Fruit fly (Drosophila melanogaster) Kc167 (cell line): Measurements from ENCODE around the gene Cht7.

Source experiments
- h ChIP-seq: fragments of >200 bp; optimal IDR thresholded peaks from 3 replicates; lab custom pipeline; 2018; ENCODE audit warnings: missing external identifiers
- insv ChIP-seq: fragments of >200 bp; optimal IDR thresholded peaks from 3 replicates; lab custom pipeline; 2018; ENCODE audit warnings: missing external identifiers

DNA sequence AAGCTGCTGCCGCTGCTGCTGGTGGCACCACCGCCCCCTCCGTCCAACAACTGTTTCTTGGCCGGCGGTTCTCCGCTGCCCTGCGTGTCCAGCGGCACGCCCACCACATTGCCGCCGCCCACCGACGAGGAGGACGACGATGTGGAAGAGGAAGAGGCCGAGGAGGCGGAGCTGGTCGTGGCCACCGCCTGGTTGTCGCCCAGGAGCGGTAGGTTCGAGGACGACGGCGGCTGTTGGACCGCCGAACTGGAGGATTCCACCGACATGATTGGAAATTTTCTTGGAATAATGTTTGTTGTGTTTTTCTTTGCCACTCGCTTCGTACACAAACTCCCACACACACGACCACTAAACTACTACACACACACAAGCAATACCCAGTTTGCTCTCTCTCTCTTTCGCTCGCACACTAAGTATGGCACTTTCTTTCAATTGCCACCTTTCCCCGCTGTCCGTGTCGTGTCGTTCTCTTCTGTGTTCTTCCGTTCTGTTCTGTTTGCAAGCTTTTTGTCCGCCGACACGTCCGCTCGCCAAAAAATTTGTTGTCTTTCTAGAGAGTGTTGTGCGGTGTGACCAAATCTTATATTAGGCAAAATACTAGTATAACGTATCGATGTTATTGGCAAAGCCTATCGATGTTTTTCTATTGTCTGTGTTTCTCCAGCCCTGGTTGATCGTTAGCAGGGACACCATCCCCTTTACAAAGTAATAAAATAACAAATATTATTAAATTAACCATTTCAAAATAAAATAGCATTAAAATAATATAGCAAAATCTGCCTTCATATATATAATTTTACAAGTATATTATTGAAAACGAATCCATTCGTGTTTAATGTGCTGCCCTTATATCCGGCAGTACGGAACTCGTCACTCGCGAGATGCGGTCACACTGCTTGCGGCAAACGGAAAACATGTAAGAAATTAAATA is 36.2 kb downstream of the Cht7 start, which contains the start of the genes CG32486 and PAN3:
- TF ChIP-seq insv (no peak), h (lab: Kevin White, UChicago) (no peak)
